Worm (Caenorhabditis elegans): Measurements from ENCODE around the gene dcs-1.

DNA sequence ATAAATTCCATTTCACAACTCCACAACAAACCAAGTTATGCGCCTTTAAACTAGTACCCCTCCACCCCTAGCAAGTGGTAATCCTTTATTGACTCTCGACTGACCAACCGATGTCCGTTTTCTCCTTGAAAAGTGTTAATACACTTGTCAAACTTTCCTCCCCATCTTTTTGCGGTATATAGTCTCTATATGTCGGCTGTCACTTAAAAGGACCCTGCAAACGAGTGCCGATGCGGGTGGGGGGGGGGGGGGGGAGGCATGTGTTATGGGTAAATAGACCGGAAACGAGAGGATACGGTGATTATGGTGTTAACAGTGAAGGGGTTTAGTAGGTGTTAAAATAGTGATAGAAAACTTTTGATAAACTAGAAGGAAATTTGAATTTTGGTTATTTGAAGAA, 25.4 kb downstream of the dcs-1 start:
- TF ChIP-seq klf-2 (GFP tag; conservative IDR thresholded peaks at IDR 0.05) (no peak), tab-1 (GFP tag; IDR thresholded peaks at IDR 0.05) (no peak), T22C8.4 (GFP tag; IDR thresholded peaks at IDR 0.05) (no peak), cog-1 (tag; optimal IDR thresholded peaks at IDR 0.05) (no peak), ref-1 (GFP tag; conservative IDR thresholded peaks at IDR 0.05) (no peak), med-1 (GFP tag; optimal IDR thresholded peaks at IDR 0.05; ENCODE audit: insufficient read depth) (no peak), ztf-23 (GFP tag; IDR thresholded peaks at IDR 0.05) (no peak), flt-1 (GFP tag; IDR thresholded peaks at IDR 0.05) (no peak), ztf-29 (GFP tag; IDR thresholded peaks at IDR 0.05) (no peak)
